Worm (Caenorhabditis elegans) whole organism, L4 larva: Measurements from ENCODE around the gene F14D2.15.

Experiments
- F10B5.3 ChIP-seq: sonication (generic microtip); optimal IDR thresholded peaks from 2 replicates; lab custom pipeline; 2016; ENCODE audit warnings: mild to moderate bottlenecking, missing genetic modification characterization, missing compliant biosample characterization
- arid-1 ChIP-seq: fragments of 200-800 bp; sonication (Bioruptor generic); conservative IDR thresholded peaks from 2 replicates; pipeline ENCODE4 v1.3.6; 2022; ENCODE audit warnings: missing genetic modification reagents, missing genetic modification characterization, missing compliant biosample characterization
- attf-4 ChIP-seq: sonication (generic microtip); optimal IDR thresholded peaks from 3 replicates; lab custom pipeline; 2017; ENCODE audit warnings: missing biosample characterization, missing genetic modification characterization
- ceh-20 ChIP-seq: fragments of 200-800 bp; sonication (Bioruptor generic); IDR thresholded peaks from 2 replicates; pipeline ENCODE4 v1.3.6; 2022; ENCODE audit warnings: missing genetic modification reagents, missing genetic modification characterization, missing compliant biosample characterization
- cey-2 ChIP-seq: sonication (generic microtip); optimal IDR thresholded peaks from 3 replicates; lab custom pipeline; 2017; ENCODE audit warnings: missing genetic modification characterization, mild to moderate bottlenecking, missing compliant biosample characterization, antibody characterized with exemption, borderline replicate concordance; ENCODE audit not compliant: insufficient read depth
- ctbp-1 ChIP-seq: fragments of 200-800 bp; sonication (Bioruptor generic); IDR thresholded peaks from 2 replicates; pipeline ENCODE4 v1.3.6; 2022; ENCODE audit warnings: missing genetic modification reagents, missing genetic modification characterization, missing compliant biosample characterization
- daf-12 ChIP-seq: fragments of 150-350 bp; optimal IDR thresholded peaks from 2 replicates; lab custom pipeline; 2014; ENCODE audit warnings: missing biosample characterization, missing genetic modification reagents, missing genetic modification characterization
- daf-16 ChIP-seq, 3 experiments: sonication (generic microtip); optimal IDR thresholded peaks; 2 replicates each; lab custom pipeline; 2016 to 2017; ENCODE audit warnings: missing genetic modification characterization in 3 of 3, missing genetic modification reagents in 3 of 3, mild to moderate bottlenecking in 2 of 3, missing compliant biosample characterization in 2 of 3, missing biosample characterization in 1 of 3, moderate library complexity in 1 of 3
- dmd-6 ChIP-seq: fragments of 200-800 bp; sonication (Bioruptor generic); IDR thresholded peaks from 2 replicates; pipeline ENCODE4 v1.3.6; 2022; ENCODE audit warnings: missing genetic modification reagents, missing genetic modification characterization, missing compliant biosample characterization
- dmd-8 ChIP-seq: fragments of 200-800 bp; sonication (Bioruptor generic); IDR thresholded peaks from 2 replicates; pipeline ENCODE4 v1.3.6; 2022; ENCODE audit warnings: missing genetic modification characterization, missing compliant biosample characterization
- duxl-1 ChIP-seq: sonication (generic microtip); optimal IDR thresholded peaks from 2 replicates; lab custom pipeline; 2016; ENCODE audit warnings: mild to moderate bottlenecking, missing genetic modification characterization, moderate library complexity, missing compliant biosample characterization; ENCODE audit not compliant: poor library complexity
- dve-1 ChIP-seq: sonication (generic microtip); optimal IDR thresholded peaks from 2 replicates; lab custom pipeline; 2017; ENCODE audit warnings: antibody characterized with exemption, mild to moderate bottlenecking, missing genetic modification characterization, missing compliant biosample characterization; ENCODE audit not compliant: insufficient read depth
- fos-1 ChIP-seq: fragments of 150-350 bp; optimal IDR thresholded peaks from 2 replicates; lab custom pipeline; 2014; ENCODE audit warnings: missing biosample characterization, missing genetic modification characterization
- hlh-30 ChIP-seq: sonication (generic microtip); optimal IDR thresholded peaks from 2 replicates; lab custom pipeline; 2017; ENCODE audit warnings: antibody characterized with exemption, mild to moderate bottlenecking, missing genetic modification characterization, missing compliant biosample characterization; ENCODE audit not compliant: insufficient read depth
- jun-1 ChIP-seq: fragments of 150-350 bp; optimal IDR thresholded peaks from 2 replicates; lab custom pipeline; 2014; ENCODE audit warnings: missing biosample characterization, missing genetic modification reagents, missing genetic modification characterization
- lin-1 ChIP-seq: fragments of 200-800 bp; sonication (Bioruptor generic); IDR thresholded peaks from 2 replicates; pipeline ENCODE4 v1.3.6; 2022; ENCODE audit warnings: missing genetic modification reagents, missing genetic modification characterization, missing compliant biosample characterization
- lin-13 ChIP-seq: fragments of 150-350 bp; optimal IDR thresholded peaks from 2 replicates; lab custom pipeline; 2014; ENCODE audit warnings: missing biosample characterization, missing genetic modification reagents, missing genetic modification characterization
- lin-39 ChIP-seq: fragments of 150-350 bp; optimal IDR thresholded peaks from 2 replicates; lab custom pipeline; 2014; ENCODE audit warnings: missing biosample characterization, missing genetic modification reagents, missing genetic modification characterization
- lsy-2 ChIP-seq, 2 experiments: fragments of 150-350 bp in 1 of 2; sonication (generic microtip) in 1 of 2; optimal IDR thresholded peaks; 2 replicates each; lab custom pipeline; 2014 to 2017; ENCODE audit warnings: missing biosample characterization in 2 of 2, missing genetic modification characterization in 2 of 2
- madf-5 ChIP-seq, 2 experiments: fragments of 200-800 bp; sonication (Bioruptor generic); IDR thresholded peaks; 2 replicates each; pipeline ENCODE4 v1.3.6; 2022; ENCODE audit warnings: missing compliant biosample characterization in 2 of 2, missing genetic modification characterization in 2 of 2
- madf-9 ChIP-seq: fragments of 200-800 bp; sonication (Bioruptor generic); conservative IDR thresholded peaks from 2 replicates; pipeline ENCODE4 v1.3.6; 2022; ENCODE audit warnings: missing genetic modification reagents, missing genetic modification characterization, missing compliant biosample characterization
- mdl-1 ChIP-seq, 2 experiments: fragments of 150-350 bp in 1 of 2; sonication (generic microtip) in 1 of 2; optimal IDR thresholded peaks; 2 replicates each; lab custom pipeline; 2014 to 2017; ENCODE audit warnings: missing biosample characterization in 2 of 2, missing genetic modification characterization in 2 of 2
- mep-1 ChIP-seq: fragments of 150-350 bp; sonication (generic microtip); optimal IDR thresholded peaks from 3 replicates; lab custom pipeline; 2014; ENCODE audit warnings: missing biosample characterization, missing genetic modification characterization
- mes-2 ChIP-seq: sonication (generic microtip); optimal IDR thresholded peaks from 2 replicates; lab custom pipeline; 2016; ENCODE audit warnings: missing genotype, mild to moderate bottlenecking, missing genetic modification characterization, missing compliant biosample characterization; ENCODE audit not compliant: poor library complexity, severe bottlenecking
- mxl-3 ChIP-seq: fragments of 200-800 bp; sonication (Bioruptor generic); optimal IDR thresholded peaks from 2 replicates; lab custom pipeline; 2018; ENCODE audit warnings: mild to moderate bottlenecking, missing genetic modification characterization, missing compliant biosample characterization
- nhr-102 ChIP-seq: sonication (generic microtip); optimal IDR thresholded peaks from 2 replicates; lab custom pipeline; 2016; ENCODE audit warnings: mild to moderate bottlenecking, missing genetic modification characterization, moderate library complexity, missing compliant biosample characterization
- nhr-237 ChIP-seq: sonication (generic microtip); optimal IDR thresholded peaks from 2 replicates; lab custom pipeline; 2017; ENCODE audit warnings: missing biosample characterization, missing genetic modification characterization
- nhr-28 ChIP-seq: fragments of 150-350 bp; optimal IDR thresholded peaks from 2 replicates; lab custom pipeline; 2014; ENCODE audit warnings: missing biosample characterization, missing genetic modification characterization
- nhr-6 ChIP-seq: fragments of 150-350 bp; optimal IDR thresholded peaks from 2 replicates; lab custom pipeline; 2014; ENCODE audit warnings: missing biosample characterization, missing genetic modification characterization
- php-3 ChIP-seq: fragments of 200-800 bp; sonication (Bioruptor generic); IDR thresholded peaks from 2 replicates; pipeline ENCODE4 v1.3.6; 2022; ENCODE audit warnings: missing genetic modification reagents, missing genetic modification characterization, missing compliant biosample characterization
- pqm-1 ChIP-seq: sonication (generic microtip); optimal IDR thresholded peaks from 2 replicates; lab custom pipeline; 2017; ENCODE audit warnings: missing biosample characterization, missing genetic modification characterization
- saeg-2 ChIP-seq: fragments of 200-800 bp; sonication (Bioruptor generic); IDR thresholded peaks from 2 replicates; pipeline ENCODE4 v1.3.6; 2022; ENCODE audit warnings: missing genetic modification reagents, missing genetic modification characterization, missing compliant biosample characterization
- set-16 ChIP-seq: fragments of 200-800 bp; sonication (Bioruptor generic); IDR thresholded peaks from 2 replicates; pipeline ENCODE4 v1.3.6; 2022; ENCODE audit warnings: missing genetic modification reagents, missing genetic modification characterization, missing compliant biosample characterization
- skn-1 ChIP-seq: fragments of 150-350 bp; optimal IDR thresholded peaks from 2 replicates; lab custom pipeline; 2014; ENCODE audit warnings: missing biosample characterization, missing genetic modification characterization
- snpc-4 ChIP-seq: fragments of 150-350 bp; optimal IDR thresholded peaks from 2 replicates; lab custom pipeline; 2014; ENCODE audit warnings: missing biosample characterization, missing genetic modification characterization
- unc-130 ChIP-seq: sonication (generic microtip); optimal IDR thresholded peaks from 2 replicates; lab custom pipeline; 2016; ENCODE audit warnings: missing genetic modification reagents, missing genetic modification characterization, missing compliant biosample characterization
- vab-7 ChIP-seq: fragments of 200-800 bp; sonication (Bioruptor generic); IDR thresholded peaks from 2 replicates; pipeline ENCODE4 v1.3.6; 2022; ENCODE audit warnings: missing genetic modification reagents, missing genetic modification characterization, missing compliant biosample characterization
- zip-11 ChIP-seq: fragments of 200-800 bp; sonication (Bioruptor generic); IDR thresholded peaks from 2 replicates; pipeline ENCODE4 v1.3.6; 2022; ENCODE audit warnings: missing genetic modification characterization, missing compliant biosample characterization
- zip-2 ChIP-seq: fragments of 150-350 bp; optimal IDR thresholded peaks from 2 replicates; lab custom pipeline; 2014; ENCODE audit warnings: missing biosample characterization, missing genetic modification characterization
- ztf-11 ChIP-seq: fragments of 150-350 bp; optimal IDR thresholded peaks from 2 replicates; lab custom pipeline; 2014; ENCODE audit warnings: missing biosample characterization, missing genetic modification characterization
- ztf-7 ChIP-seq: fragments of 150-350 bp; optimal IDR thresholded peaks from 2 replicates; lab custom pipeline; 2014; ENCODE audit warnings: missing biosample characterization, missing genetic modification characterization

F14D2.15 gene

ce11 chrII:3310957-3311657, 32.5 kb downstream of the F14D2.15 start (continued):
- TF ChIP-seq daf-16 (GFP tag; optimal IDR thresholded peaks at IDR 0.05; lab: Kevin White, UChicago): no peak
- TF ChIP-seq daf-16 (tag; optimal IDR thresholded peaks at IDR 0.05; lab: Kevin White, UChicago): peak; percentile 11
- no peak for TF ChIP-seq php-3
- no peak for TF ChIP-seq mxl-3 (GFP tag; lab: Kevin White, UChicago)
- TF ChIP-seq ztf-7 (tag; lab: Kevin White, UChicago): no peak
- TF ChIP-seq lin-13 (GFP tag; lab: Kevin White, UChicago): no peak

- peak; percentile 19; the same call in 1 of the 2 replicates for TF ChIP-seq dmd-6 (GFP tag; lab: Robert Waterston, UW)
Measured at ce11 chrII:3309963-3310362, 33.7 kb downstream of the F14D2.15 start.

- TF ChIP-seq lsy-2 (tag; optimal IDR thresholded peaks at IDR 0.05; lab: Kevin White, UChicago) (no peak), lin-1 (GFP tag; lab: Robert Waterston, UW) (no peak), dmd-6 (GFP tag; lab: Robert Waterston, UW) (peak; percentile 30; the same call in 1 of the 2 replicates), saeg-2 (GFP tag; lab: Robert Waterston, UW) (no peak), duxl-1 (peak; percentile 93), zip-2 (tag; lab: Kevin White, UChicago) (no peak), jun-1 (tag; lab: Kevin White, UChicago) (no peak), lin-39 (tag; lab: Kevin White, UChicago) (no peak), hlh-30 (tag; lab: Kevin White, UChicago) (peak; percentile 22), mes-2 (tag; lab: Kevin White, UChicago) (peak; percentile 55), ctbp-1 (GFP tag; lab: Robert Waterston, UW) (no peak), nhr-237 (no peak), nhr-28 (tag; lab: Kevin White, UChicago) (peak; percentile 56), daf-16 (GFP tag; optimal IDR thresholded peaks at IDR 0.05; lab: Kevin White, UChicago) (no peak), daf-16 (tag; optimal IDR thresholded peaks at IDR 0.05; lab: Kevin White, UChicago) (peak; percentile 81), unc-130 (no peak), daf-12 (tag; lab: Kevin White, UChicago) (no peak), dve-1 (tag; lab: Kevin White, UChicago) (peak; percentile 62), skn-1 (tag; lab: Kevin White, UChicago) (no peak), arid-1 (no peak), vab-7 (GFP tag; lab: Robert Waterston, UW) (no peak)
Measured at ce11 chrII:3303582-3303981, 40.0 kb downstream of the F14D2.15 start.

- TF ChIP-seq fos-1 (tag; lab: Kevin White, UChicago) (no peak), nhr-102 (tag; lab: Kevin White, UChicago) (no peak), zip-11 (no peak), madf-5 (GFP tag; IDR thresholded peaks at IDR 0.05; lab: Robert Waterston, UW) (no peak), cey-2 (no peak), duxl-1 (no peak), set-16 (GFP tag; lab: Robert Waterston, UW) (no peak), F10B5.3 (tag; lab: Kevin White, UChicago) (no peak)
- TF ChIP-seq, all 104 proteins: peak for 0
Measured at ce11 chrII:3299457-3299856, 44.2 kb downstream of the F14D2.15 start, which contains the start of gene btb-22. Gene btb-22, plus strand, starts transcription at chrII:3299757.

- no peak for TF ChIP-seq daf-16 (GFP tag; optimal IDR thresholded peaks at IDR 0.05; lab: Kevin White, UChicago)
- TF ChIP-seq daf-16 (tag; optimal IDR thresholded peaks at IDR 0.05; lab: Kevin White, UChicago): peak; percentile 50
- TF ChIP-seq nhr-6 (tag; lab: Kevin White, UChicago): no peak
- TF ChIP-seq mep-1 (tag; lab: Kevin White, UChicago): no peak
- no peak for TF ChIP-seq pqm-1 (tag; lab: Kevin White, UChicago)
- TF ChIP-seq snpc-4 (tag; lab: Kevin White, UChicago): no peak
- TF ChIP-seq madf-9 (GFP tag; lab: Robert Waterston, UW): no peak
- TF ChIP-seq dve-1 (tag; lab: Kevin White, UChicago): peak; percentile 39
- TF ChIP-seq nhr-102 (tag; lab: Kevin White, UChicago): no peak
- TF ChIP-seq ztf-11: no peak
- no peak for TF ChIP-seq ceh-20 (GFP tag; lab: Robert Waterston, UW)
- no peak for TF ChIP-seq lsy-2 (tag; optimal IDR thresholded peaks at IDR 0.05; lab: Kevin White, UChicago)
- no peak for TF ChIP-seq mdl-1 (tag; optimal IDR thresholded peaks at IDR 0.05; lab: Kevin White, UChicago)
- no peak for TF ChIP-seq dmd-8 (GFP tag; lab: Robert Waterston, UW)
- no peak for TF ChIP-seq attf-4
Measured at ce11 chrII:3297914-3298313, 45.7 kb downstream of the F14D2.15 start, which contains the start of gene btb-18. Gene btb-18, plus strand, starts transcription at chrII:3298214.
